Worm (Caenorhabditis elegans) whole organism, L2 larva: ENCODE data around the gene git-1.

ENCODE experiments used
- Y55F3AM.14 ChIP-seq: fragments of 200-800 bp; sonication (Bioruptor generic); optimal IDR thresholded peaks from 2 replicates; lab custom pipeline; 2018; ENCODE audit warnings: mild to moderate bottlenecking, missing genetic modification characterization, missing compliant biosample characterization
- ZK546.5 ChIP-seq: sonication (generic microtip); optimal IDR thresholded peaks from 2 replicates; lab custom pipeline; 2017; ENCODE audit warnings: missing biosample characterization, missing genetic modification characterization
- ama-1 ChIP-seq: fragments of 150-350 bp; optimal IDR thresholded peaks from 2 replicates; lab custom pipeline; 2018; ENCODE audit warnings: inconsistent platforms
- egl-27 ChIP-seq: sonication (generic microtip); optimal IDR thresholded peaks from 3 replicates; lab custom pipeline; 2017; ENCODE audit warnings: missing biosample characterization, missing genetic modification reagents, missing genetic modification characterization
- elt-3 ChIP-seq: sonication (generic microtip); optimal IDR thresholded peaks from 2 replicates; lab custom pipeline; 2017; ENCODE audit warnings: missing biosample characterization, missing genetic modification characterization
- lin-13 ChIP-seq: fragments of 150-350 bp; optimal IDR thresholded peaks from 2 replicates; lab custom pipeline; 2014; ENCODE audit warnings: missing biosample characterization, missing genetic modification reagents, missing genetic modification characterization
- lin-39 ChIP-seq: fragments of 150-350 bp; optimal IDR thresholded peaks from 2 replicates; lab custom pipeline; 2014; ENCODE audit warnings: missing biosample characterization, missing genetic modification reagents, missing genetic modification characterization
- lsy-2 ChIP-seq, 2 experiments: fragments of 150-350 bp in 1 of 2; sonication (generic microtip) in 1 of 2; optimal IDR thresholded peaks; 2 replicates each; lab custom pipeline; 2014 to 2017; ENCODE audit warnings: missing biosample characterization in 2 of 2, missing genetic modification characterization in 2 of 2
- nhr-11 ChIP-seq: fragments of 150-350 bp; optimal IDR thresholded peaks from 2 replicates; lab custom pipeline; 2014; ENCODE audit warnings: missing biosample characterization, missing genetic modification characterization
- skn-1 ChIP-seq: sonication (generic microtip); optimal IDR thresholded peaks from 2 replicates; lab custom pipeline; 2017; ENCODE audit warnings: missing biosample characterization, missing genetic modification characterization
- unc-62 ChIP-seq: fragments of 150-350 bp; optimal IDR thresholded peaks from 2 replicates; lab custom pipeline; 2014; ENCODE audit warnings: missing biosample characterization, missing genetic modification reagents, missing genetic modification characterization
- zag-1 ChIP-seq: fragments of 150-350 bp; optimal IDR thresholded peaks from 2 replicates; lab custom pipeline; 2014; ENCODE audit warnings: missing biosample characterization, missing genetic modification characterization

ce11 chrX:10528993-10529392 lies 4.3 kb downstream of the git-1 start, which contains the start of the genes F14F3.5 and slcf-1:
- TF ChIP-seq lin-13 (no peak), Y55F3AM.14 (GFP tag; lab: Kevin White, UChicago) (no peak), egl-27 (tag; lab: Kevin White, UChicago) (no peak), zag-1 (tag; lab: Kevin White, UChicago) (no peak), elt-3 (tag; lab: Kevin White, UChicago) (no peak), skn-1 (tag; lab: Kevin White, UChicago) (no peak), nhr-11 (tag; lab: Kevin White, UChicago) (no peak), unc-62 (GFP tag; lab: Kevin White, UChicago) (no peak), lsy-2 (tag; optimal IDR thresholded peaks at IDR 0.05; lab: Kevin White, UChicago) (no peak), ZK546.5 (tag; lab: Kevin White, UChicago) (no peak), ama-1 (lab: Kevin White, UChicago) (no peak), lin-39 (tag; lab: Kevin White, UChicago) (no peak)
